Fruit fly (Drosophila melanogaster) whole organism, embryonic: Measurements from ENCODE around the gene CG14820.
A peak's percentile ranks its signal among the peaks of the same experiment; 100 is the strongest.

Source experiments
- B-H1 ChIP-seq: fragments of 200-800 bp; sonication (Bioruptor generic); IDR thresholded peaks from 3 replicates; pipeline ENCODE4 v1.3.6; 2022; ENCODE audit warnings: missing biosample characterization, missing genetic modification characterization
- Bdp1 ChIP-seq: fragments of 200-800 bp; sonication (Bioruptor generic); optimal IDR thresholded peaks from 3 replicates; lab custom pipeline; 2016; ENCODE audit warnings: missing biosample characterization, missing genetic modification characterization
- CG11398 ChIP-seq: fragments of 200-800 bp; sonication (Bioruptor generic); optimal IDR thresholded peaks from 2 replicates; lab custom pipeline; 2016; ENCODE audit warnings: missing biosample characterization, missing genetic modification characterization
- CG13296 ChIP-seq: fragments of 200-800 bp; sonication (Bioruptor generic); optimal IDR thresholded peaks from 3 replicates; lab custom pipeline; 2018; ENCODE audit warnings: missing biosample characterization, mild to moderate bottlenecking, missing genetic modification characterization
- CG13424 ChIP-seq: fragments of 200-800 bp; sonication (Bioruptor generic); optimal IDR thresholded peaks from 2 replicates; lab custom pipeline; 2019; ENCODE audit warnings: missing biosample characterization, mild to moderate bottlenecking, missing genetic modification characterization, moderate library complexity
- CG18011 ChIP-seq: fragments of 200-800 bp; sonication (Bioruptor generic); optimal IDR thresholded peaks from 2 replicates; lab custom pipeline; 2017; ENCODE audit warnings: missing biosample characterization, missing genetic modification characterization, mild to moderate bottlenecking, moderate library complexity, missing genotype
- CG31441 ChIP-seq: fragments of 200-800 bp; sonication (Bioruptor generic); IDR thresholded peaks from 2 replicates; pipeline ENCODE4 v1.3.6; 2022; ENCODE audit warnings: missing biosample characterization, missing genetic modification characterization
- CG34224 ChIP-seq: fragments of 200-800 bp; sonication (Bioruptor generic); IDR thresholded peaks from 3 replicates; pipeline ENCODE4 v1.3.6; 2022; ENCODE audit warnings: missing biosample characterization, missing genetic modification characterization; ENCODE audit not compliant: partially characterized antibody
- CG42726 ChIP-seq: fragments of 200-800 bp; sonication (Bioruptor generic); IDR thresholded peaks from 2 replicates; pipeline ENCODE4 v1.3.6; 2022; ENCODE audit warnings: missing biosample characterization, missing genetic modification characterization; ENCODE audit not compliant: partially characterized antibody
- CG4707 ChIP-seq: fragments of 200-800 bp; sonication (Bioruptor generic); optimal IDR thresholded peaks from 2 replicates; lab custom pipeline; 2018; ENCODE audit warnings: missing biosample characterization, mild to moderate bottlenecking, missing genetic modification characterization, moderate library complexity
- CG6254 ChIP-seq: fragments of 200-800 bp; sonication (Bioruptor generic); optimal IDR thresholded peaks from 3 replicates; lab custom pipeline; 2017; ENCODE audit warnings: mild to moderate bottlenecking, missing biosample characterization, missing genetic modification reagents, missing genetic modification characterization
- CG6765 ChIP-seq: fragments of 200-800 bp; sonication (Bioruptor generic); optimal IDR thresholded peaks from 3 replicates; lab custom pipeline; 2017; ENCODE audit warnings: missing biosample characterization, mild to moderate bottlenecking, missing genetic modification characterization
- CG6813 ChIP-seq: fragments of 200-800 bp; sonication (Bioruptor generic); optimal IDR thresholded peaks from 2 replicates; lab custom pipeline; 2017; ENCODE audit warnings: missing biosample characterization, missing genetic modification characterization, mild to moderate bottlenecking, moderate library complexity, missing genetic modification reagents
- CG7372 ChIP-seq: fragments of 200-800 bp; sonication (Bioruptor generic); IDR thresholded peaks from 2 replicates; pipeline ENCODE4 v1.3.6; 2022; ENCODE audit warnings: missing biosample characterization, missing genetic modification characterization
- CG7556 ChIP-seq: fragments of 200-800 bp; sonication (Bioruptor generic); optimal IDR thresholded peaks from 2 replicates; lab custom pipeline; 2017; ENCODE audit warnings: missing biosample characterization, mild to moderate bottlenecking, missing genetic modification characterization
- CG7839 ChIP-seq: fragments of 200-800 bp; sonication (Bioruptor generic); optimal IDR thresholded peaks from 3 replicates; lab custom pipeline; 2018; ENCODE audit warnings: missing biosample characterization, mild to moderate bottlenecking, missing genetic modification characterization, moderate library complexity
- CG9215 ChIP-seq: fragments of 200-800 bp; sonication (Bioruptor generic); IDR thresholded peaks from 2 replicates; pipeline ENCODE4 v1.3.6; 2022; ENCODE audit warnings: missing biosample characterization, missing genetic modification characterization
- CG9797 ChIP-seq: fragments of 200-800 bp; sonication (Bioruptor generic); optimal IDR thresholded peaks from 3 replicates; lab custom pipeline; 2018; ENCODE audit warnings: missing biosample characterization, mild to moderate bottlenecking, missing genetic modification characterization
- Dll ChIP-seq: fragments of 200-800 bp; sonication (Bioruptor generic); IDR thresholded peaks from 4 replicates; pipeline ENCODE4 v1.3.6; 2022; ENCODE audit warnings: missing biosample characterization, missing genetic modification characterization; ENCODE audit not compliant: partially characterized antibody
- Doc2 ChIP-seq: fragments of 200-800 bp; sonication (Bioruptor generic); IDR thresholded peaks from 2 replicates; pipeline ENCODE4 v1.3.6; 2022; ENCODE audit warnings: missing biosample characterization, missing genetic modification characterization
- Dref ChIP-seq: fragments of 200-800 bp; sonication (Bioruptor generic); IDR thresholded peaks from 2 replicates; pipeline ENCODE4 v1.3.6; 2022; ENCODE audit warnings: missing biosample characterization, missing genetic modification characterization
- Ets97D ChIP-seq: fragments of 200-800 bp; sonication (Bioruptor generic); optimal IDR thresholded peaks from 3 replicates; lab custom pipeline; 2016; ENCODE audit warnings: missing biosample characterization, missing genetic modification characterization
- HLH4C ChIP-seq: fragments of 200-800 bp; sonication (Bioruptor generic); IDR thresholded peaks from 3 replicates; pipeline ENCODE4 v1.3.6; 2022; ENCODE audit warnings: missing biosample characterization, missing genetic modification characterization; ENCODE audit not compliant: partially characterized antibody
- HmgD ChIP-seq: fragments of 200-800 bp; sonication (Bioruptor generic); optimal IDR thresholded peaks from 3 replicates; lab custom pipeline; 2016; ENCODE audit warnings: missing biosample characterization, missing genetic modification characterization
- MBD-R2 ChIP-seq: fragments of 200-800 bp; sonication (Bioruptor generic); IDR thresholded peaks from 2 replicates; pipeline ENCODE4 v1.3.6; 2022; ENCODE audit warnings: missing biosample characterization, missing genetic modification characterization
- NFAT ChIP-seq: fragments of 200-800 bp; sonication (Bioruptor generic); IDR thresholded peaks from 2 replicates; pipeline ENCODE4 v1.3.6; 2022; ENCODE audit warnings: missing biosample characterization, missing genetic modification characterization
- Nf-YA ChIP-seq: fragments of 200-800 bp; sonication (Bioruptor generic); IDR thresholded peaks from 2 replicates; pipeline ENCODE4 v1.3.6; 2022; ENCODE audit warnings: missing biosample characterization, missing genetic modification characterization
- ab ChIP-seq: fragments of 200-800 bp; sonication (Bioruptor generic); optimal IDR thresholded peaks from 2 replicates; lab custom pipeline; 2016; ENCODE audit warnings: missing biosample characterization, missing genetic modification characterization
- amos ChIP-seq: fragments of 200-800 bp; sonication (Bioruptor generic); IDR thresholded peaks from 2 replicates; pipeline ENCODE4 v1.3.6; 2022; ENCODE audit warnings: missing biosample characterization, missing genetic modification characterization; ENCODE audit not compliant: partially characterized antibody
- bsh ChIP-seq, 2 experiments: fragments of 200-800 bp; sonication (Bioruptor generic); optimal IDR thresholded peaks; 2 replicates each; lab custom pipeline; 2017 to 2018; ENCODE audit warnings: mild to moderate bottlenecking in 2 of 2, missing biosample characterization in 2 of 2, missing genetic modification characterization in 2 of 2, moderate library complexity in 1 of 2
- dan ChIP-seq: fragments of 200-800 bp; sonication (Bioruptor generic); IDR thresholded peaks from 2 replicates; pipeline ENCODE4 v1.3.6; 2022; ENCODE audit warnings: missing biosample characterization, missing genetic modification characterization
- fd102C ChIP-seq: fragments of 200-800 bp; sonication (Bioruptor generic); optimal IDR thresholded peaks from 2 replicates; lab custom pipeline; 2018; ENCODE audit warnings: missing biosample characterization, mild to moderate bottlenecking, missing genetic modification characterization, moderate library complexity
- lola ChIP-seq, 3 experiments: fragments of >200 bp in 2 of 3; fragments of 200-800 bp in 1 of 3; sonication (Bioruptor generic) in 1 of 3; optimal IDR thresholded peaks; 2 replicates each; lab custom pipeline; 2017 to 2019; ENCODE audit warnings: missing biosample characterization in 3 of 3, missing genetic modification characterization in 3 of 3, mild to moderate bottlenecking in 1 of 3, moderate library complexity in 1 of 3
- odd ChIP-seq: fragments of 200-800 bp; sonication (Bioruptor generic); optimal IDR thresholded peaks from 2 replicates; lab custom pipeline; 2017; ENCODE audit warnings: missing biosample characterization, mild to moderate bottlenecking, missing genetic modification characterization
- org-1 ChIP-seq: fragments of 200-800 bp; sonication (Bioruptor generic); optimal IDR thresholded peaks from 2 replicates; lab custom pipeline; 2017; ENCODE audit warnings: missing biosample characterization, missing genetic modification characterization
- pan ChIP-seq, 4 experiments: fragments of >200 bp in 3 of 4; fragments of 200-800 bp in 1 of 4; sonication (Bioruptor generic) in 1 of 4; optimal IDR thresholded peaks in 3 of 4; IDR thresholded peaks in 1 of 4; 2 replicates each; pipeline versions ENCODE4 v1.3.6 to Lab custom; 2017 to 2022; ENCODE audit warnings: missing biosample characterization in 2 of 4, missing genetic modification characterization in 2 of 4, mixed read lengths in 1 of 4
- ro ChIP-seq: fragments of 200-800 bp; sonication (Bioruptor generic); IDR thresholded peaks from 2 replicates; pipeline ENCODE4 v1.3.6; 2022; ENCODE audit warnings: missing biosample characterization, missing genetic modification characterization
- salm ChIP-seq: fragments of 200-800 bp; sonication (Bioruptor generic); optimal IDR thresholded peaks from 2 replicates; lab custom pipeline; 2018; ENCODE audit warnings: missing biosample characterization, mild to moderate bottlenecking, missing genetic modification characterization
- scrt ChIP-seq: fragments of 200-800 bp; sonication (Bioruptor generic); optimal IDR thresholded peaks from 2 replicates; lab custom pipeline; 2018; ENCODE audit warnings: missing biosample characterization, mild to moderate bottlenecking, missing genetic modification characterization, moderate library complexity
- sd ChIP-seq: fragments of 200-800 bp; sonication (Bioruptor generic); optimal IDR thresholded peaks from 3 replicates; lab custom pipeline; 2018; ENCODE audit warnings: missing biosample characterization, mild to moderate bottlenecking, missing genetic modification characterization, moderate library complexity
- slou ChIP-seq: fragments of 200-800 bp; sonication (Bioruptor generic); optimal IDR thresholded peaks from 3 replicates; lab custom pipeline; 2016; ENCODE audit warnings: missing biosample characterization, missing genetic modification characterization
- sob ChIP-seq: fragments of 200-800 bp; sonication (Bioruptor generic); IDR thresholded peaks from 2 replicates; pipeline ENCODE4 v1.3.6; 2022; ENCODE audit warnings: missing biosample characterization, missing genetic modification characterization
- sr ChIP-seq: fragments of 200-800 bp; sonication (Bioruptor generic); IDR thresholded peaks from 3 replicates; pipeline ENCODE4 v1.3.6; 2022; ENCODE audit warnings: missing biosample characterization, missing genetic modification characterization
- stwl ChIP-seq: fragments of 200-800 bp; sonication (Bioruptor generic); optimal IDR thresholded peaks from 3 replicates; lab custom pipeline; 2018; ENCODE audit warnings: missing biosample characterization, mild to moderate bottlenecking, missing genetic modification characterization, moderate library complexity
- sug ChIP-seq: fragments of 200-800 bp; optimal IDR thresholded peaks from 2 replicates; lab custom pipeline; 2019; ENCODE audit warnings: missing biosample characterization, mild to moderate bottlenecking, missing genetic modification characterization, moderate library complexity
- tin ChIP-seq: fragments of 200-800 bp; sonication (Bioruptor generic); optimal IDR thresholded peaks from 3 replicates; lab custom pipeline; 2016; ENCODE audit warnings: missing biosample characterization, missing genetic modification characterization
- tio ChIP-seq: fragments of 200-800 bp; sonication (Bioruptor generic); optimal IDR thresholded peaks from 2 replicates; lab custom pipeline; 2017; ENCODE audit warnings: missing biosample characterization, missing genetic modification characterization, inconsistent platforms
- tx ChIP-seq: fragments of 200-800 bp; sonication (Bioruptor generic); optimal IDR thresholded peaks from 2 replicates; lab custom pipeline; 2016; ENCODE audit warnings: missing biosample characterization, missing genetic modification characterization
- wor ChIP-seq: fragments of 200-800 bp; sonication (Bioruptor generic); IDR thresholded peaks from 2 replicates; pipeline ENCODE4 v1.3.6; 2022; ENCODE audit warnings: missing biosample characterization, missing genetic modification characterization

CG14820 gene

dm6 chr3L:6942103-6942830, 9.5 kb downstream of the CG14820 start (continued):
- TF ChIP-seq slou (GFP tag; lab: Kevin White, UChicago) (no peak), CG6765 (GFP tag; lab: Kevin White, UChicago) (no peak), CG6813 (no peak), sr (GFP tag; lab: Robert Waterston, UW) (peak; percentile 45; the same call in 1 of the 3 replicates), CG42726 (GFP tag; lab: Robert Waterston, UW) (no peak), CG6254 (no peak), fd102C (GFP tag; lab: Kevin White, UChicago) (no peak), HmgD (GFP tag; lab: Kevin White, UChicago) (no peak), tx (GFP tag; lab: Kevin White, UChicago) (no peak), ro (GFP tag; lab: Robert Waterston, UW) (no peak), B-H1 (GFP tag; lab: Robert Waterston, UW) (no peak), CG7839 (tag; lab: Kevin White, UChicago) (no peak), salm (tag; lab: Kevin White, UChicago) (no peak), sug (tag; lab: Kevin White, UChicago) (no peak), Dll (GFP tag; lab: Robert Waterston, UW) (peak; percentile 68; the same call in 3 of the 4 replicates), wor (no peak), amos (GFP tag; lab: Robert Waterston, UW) (peak; percentile 47; the same call in 1 of the 2 replicates), pan (optimal IDR thresholded peaks at IDR 0.05; lab: Kevin White, UChicago) (no peak), pan (GFP tag; optimal IDR thresholded peaks at IDR 0.05 in 1 of 2, IDR thresholded peaks at IDR 0.05 in 1 of 2) (no peak), ab (GFP tag; lab: Kevin White, UChicago) (no peak), sd (tag; lab: Kevin White, UChicago) (peak; percentile 75), CG9797 (GFP tag; lab: Kevin White, UChicago) (no peak), dan (GFP tag; lab: Robert Waterston, UW) (no peak), lola (GFP tag; optimal IDR thresholded peaks at IDR 0.05; lab: Kevin White, UChicago) (no peak), org-1 (GFP tag; lab: Kevin White, UChicago) (no peak), CG31441 (GFP tag; lab: Robert Waterston, UW) (no peak), MBD-R2 (GFP tag; lab: Robert Waterston, UW) (0 out of 2 replicates have a peak, but pooled peaks have one; percentile 39), stwl (tag; lab: Kevin White, UChicago) (peak; percentile 33), HLH4C (GFP tag; lab: Robert Waterston, UW) (peak; percentile 66), CG9215 (no peak), tio (GFP tag; lab: Kevin White, UChicago) (no peak), scrt (GFP tag; lab: Kevin White, UChicago) (no peak), NFAT (GFP tag; lab: Robert Waterston, UW) (no peak), Nf-YA (GFP tag; lab: Robert Waterston, UW) (no peak), bsh (GFP tag; optimal IDR thresholded peaks at IDR 0.05; lab: Kevin White, UChicago) (no peak), sob (GFP tag; lab: Robert Waterston, UW) (no peak), CG7556 (no peak), odd (GFP tag; lab: Kevin White, UChicago) (no peak), CG7372 (GFP tag; lab: Robert Waterston, UW) (no peak), CG4707 (no peak), CG13296 (GFP tag; lab: Kevin White, UChicago) (no peak), CG13424 (tag; lab: Kevin White, UChicago) (no peak), Bdp1 (GFP tag; lab: Kevin White, UChicago) (no peak), Dref (GFP tag; lab: Robert Waterston, UW) (peak; percentile 63), Doc2 (no peak), tin (no peak), CG11398 (GFP tag; lab: Kevin White, UChicago) (peak; percentile 5), CG34224 (GFP tag; lab: Robert Waterston, UW) (peak; percentile 60), Ets97D (GFP tag; lab: Kevin White, UChicago) (no peak), CG18011 (GFP tag; lab: Kevin White, UChicago) (no peak)
